Worm (Caenorhabditis elegans) whole organism, young adult: ENCODE data around the gene B0454.26.
A peak's percentile ranks its signal among the peaks of the same experiment; 100 is the strongest.

Source experiments
- F33H1.4 ChIP-seq: fragments of 200-800 bp; sonication (Bioruptor generic); IDR thresholded peaks from 2 replicates; pipeline ENCODE4 v1.3.6; 2022; ENCODE audit warnings: missing genetic modification reagents, missing genetic modification characterization, missing compliant biosample characterization
- Y53G8AR.9 ChIP-seq: fragments of 200-800 bp; sonication (Bioruptor generic); conservative IDR thresholded peaks from 2 replicates; pipeline ENCODE4 v1.3.6; 2022; ENCODE audit warnings: missing genetic modification reagents, missing genetic modification characterization, missing compliant biosample characterization
- akir-1 ChIP-seq: fragments of 200-800 bp; sonication (Bioruptor generic); optimal IDR thresholded peaks from 2 replicates; lab custom pipeline; 2018; ENCODE audit warnings: mild to moderate bottlenecking, missing genetic modification characterization, moderate library complexity, missing compliant biosample characterization
- aptf-2 ChIP-seq: fragments of 200-800 bp; sonication (Bioruptor generic); conservative IDR thresholded peaks from 2 replicates; pipeline ENCODE4 v1.3.6; 2022; ENCODE audit warnings: missing genetic modification reagents, missing genetic modification characterization, missing compliant biosample characterization
- aptf-3 ChIP-seq: fragments of 200-800 bp; sonication (Bioruptor generic); IDR thresholded peaks from 2 replicates; pipeline ENCODE4 v1.3.6; 2022; ENCODE audit warnings: missing genetic modification characterization, missing compliant biosample characterization
- atf-7 ChIP-seq: sonication (generic microtip); optimal IDR thresholded peaks from 2 replicates; lab custom pipeline; 2017; ENCODE audit warnings: mild to moderate bottlenecking, missing genetic modification characterization, missing compliant biosample characterization
- athp-1 ChIP-seq: sonication (generic microtip); optimal IDR thresholded peaks from 2 replicates; lab custom pipeline; 2017; ENCODE audit warnings: mild to moderate bottlenecking, missing genetic modification characterization, missing compliant biosample characterization
- attf-3 ChIP-seq: fragments of 200-800 bp; sonication (Bioruptor generic); conservative IDR thresholded peaks from 2 replicates; pipeline ENCODE4 v1.3.6; 2022; ENCODE audit warnings: missing genetic modification reagents, missing genetic modification characterization, missing compliant biosample characterization
- bed-2 ChIP-seq: fragments of 200-800 bp; sonication (Bioruptor generic); IDR thresholded peaks from 2 replicates; pipeline ENCODE4 v1.3.6; 2022; ENCODE audit warnings: missing genetic modification reagents, missing genetic modification characterization, missing compliant biosample characterization
- chd-7 ChIP-seq: sonication (generic microtip); optimal IDR thresholded peaks from 2 replicates; lab custom pipeline; 2016; ENCODE audit warnings: mild to moderate bottlenecking, missing genetic modification characterization, moderate library complexity, missing compliant biosample characterization
- dox-1 ChIP-seq: fragments of 200-800 bp; sonication (Bioruptor generic); IDR thresholded peaks from 2 replicates; pipeline ENCODE4 v1.3.6; 2022; ENCODE audit warnings: missing genetic modification reagents, missing genetic modification characterization, missing compliant biosample characterization
- efl-1 ChIP-seq: fragments of 150-350 bp; optimal IDR thresholded peaks from 2 replicates; lab custom pipeline; 2014; ENCODE audit warnings: missing biosample characterization, missing genetic modification reagents, missing genetic modification characterization
- ets-4 ChIP-seq: fragments of 200-800 bp; sonication (Bioruptor generic); optimal IDR thresholded peaks from 2 replicates; lab custom pipeline; 2018; ENCODE audit warnings: mild to moderate bottlenecking, missing genetic modification characterization, missing compliant biosample characterization
- gei-17 ChIP-seq: fragments of 200-800 bp; sonication (Bioruptor generic); optimal IDR thresholded peaks from 2 replicates; lab custom pipeline; 2018; ENCODE audit warnings: mild to moderate bottlenecking, missing genetic modification characterization, missing compliant biosample characterization
- hmg-1.2 ChIP-seq: fragments of 200-800 bp; sonication (Bioruptor generic); IDR thresholded peaks from 2 replicates; pipeline ENCODE4 v1.3.6; 2022; ENCODE audit warnings: missing genetic modification reagents, missing genetic modification characterization, missing compliant biosample characterization
- hrde-1 ChIP-seq: sonication (generic microtip); optimal IDR thresholded peaks from 2 replicates; lab custom pipeline; 2016; ENCODE audit warnings: missing genetic modification characterization, mild to moderate bottlenecking, missing compliant biosample characterization, moderate library complexity, missing genotype, missing genetic modification reagents, borderline replicate concordance
- lin-40 ChIP-seq: sonication (generic microtip); optimal IDR thresholded peaks from 2 replicates; lab custom pipeline; 2016; ENCODE audit warnings: missing genetic modification characterization, mild to moderate bottlenecking, missing compliant biosample characterization, missing genotype, missing genetic modification reagents
- lsy-27 ChIP-seq: sonication (generic microtip); optimal IDR thresholded peaks from 2 replicates; lab custom pipeline; 2017; ENCODE audit warnings: missing genetic modification characterization, mild to moderate bottlenecking, missing compliant biosample characterization, antibody characterized with exemption, missing genotype, borderline replicate concordance; ENCODE audit not compliant: insufficient read depth
- nhr-179 ChIP-seq: sonication (generic microtip); optimal IDR thresholded peaks from 2 replicates; lab custom pipeline; 2016; ENCODE audit warnings: mild to moderate bottlenecking, missing genetic modification characterization, missing compliant biosample characterization
- nhr-90 ChIP-seq: sonication (generic microtip); optimal IDR thresholded peaks from 2 replicates; lab custom pipeline; 2016; ENCODE audit warnings: missing genotype, mild to moderate bottlenecking, missing genetic modification characterization, missing compliant biosample characterization
- pbrm-1 ChIP-seq: fragments of 200-800 bp; sonication (Bioruptor generic); IDR thresholded peaks from 2 replicates; pipeline ENCODE4 v1.3.6; 2022; ENCODE audit warnings: missing genetic modification reagents, missing genetic modification characterization, missing compliant biosample characterization
- rcor-1 ChIP-seq: fragments of 200-800 bp; sonication (Bioruptor generic); IDR thresholded peaks from 2 replicates; pipeline ENCODE4 v1.3.6; 2022; ENCODE audit warnings: missing genetic modification reagents, missing genetic modification characterization, missing compliant biosample characterization
- sdz-38 ChIP-seq: sonication (generic microtip); optimal IDR thresholded peaks from 2 replicates; lab custom pipeline; 2016; ENCODE audit warnings: missing genotype, missing genetic modification characterization, missing compliant biosample characterization
- snpc-1.1 ChIP-seq: sonication (generic microtip); optimal IDR thresholded peaks from 2 replicates; lab custom pipeline; 2017; ENCODE audit warnings: missing genetic modification characterization, mild to moderate bottlenecking, missing compliant biosample characterization, antibody characterized with exemption, moderate library complexity, missing genotype, missing genetic modification reagents; ENCODE audit not compliant: insufficient read depth
- snpc-4 ChIP-seq, 5 experiments: fragments of 150-350 bp in 1 of 5; sonication (generic microtip) in 4 of 5; optimal IDR thresholded peaks; 2 replicates each; lab custom pipeline; 2014 to 2018; ENCODE audit warnings: missing genetic modification characterization in 5 of 5, missing biosample characterization in 3 of 5, antibody characterized with exemption in 2 of 5, mild to moderate bottlenecking in 2 of 5, missing compliant biosample characterization in 2 of 5, missing genotype in 2 of 5, moderate library complexity in 2 of 5, missing genetic modification reagents in 1 of 5
- somi-1 ChIP-seq: fragments of 200-800 bp; sonication (Bioruptor generic); optimal IDR thresholded peaks from 2 replicates; lab custom pipeline; 2018; ENCODE audit warnings: mild to moderate bottlenecking, missing genetic modification characterization, missing compliant biosample characterization
- unc-62 ChIP-seq: fragments of 150-350 bp; optimal IDR thresholded peaks from 2 replicates; lab custom pipeline; 2014; ENCODE audit warnings: missing biosample characterization, missing genetic modification reagents, missing genetic modification characterization
- zfh-2 ChIP-seq: fragments of 200-800 bp; sonication (Bioruptor generic); conservative IDR thresholded peaks from 2 replicates; pipeline ENCODE4 v1.3.6; 2022; ENCODE audit warnings: missing genetic modification reagents, missing genetic modification characterization, missing compliant biosample characterization
- ztf-25 ChIP-seq: fragments of 200-800 bp; sonication (Bioruptor generic); IDR thresholded peaks from 2 replicates; pipeline ENCODE4 v1.3.6; 2022; ENCODE audit warnings: missing genetic modification reagents, missing genetic modification characterization, missing compliant biosample characterization

B0454.26 gene

DNA sequence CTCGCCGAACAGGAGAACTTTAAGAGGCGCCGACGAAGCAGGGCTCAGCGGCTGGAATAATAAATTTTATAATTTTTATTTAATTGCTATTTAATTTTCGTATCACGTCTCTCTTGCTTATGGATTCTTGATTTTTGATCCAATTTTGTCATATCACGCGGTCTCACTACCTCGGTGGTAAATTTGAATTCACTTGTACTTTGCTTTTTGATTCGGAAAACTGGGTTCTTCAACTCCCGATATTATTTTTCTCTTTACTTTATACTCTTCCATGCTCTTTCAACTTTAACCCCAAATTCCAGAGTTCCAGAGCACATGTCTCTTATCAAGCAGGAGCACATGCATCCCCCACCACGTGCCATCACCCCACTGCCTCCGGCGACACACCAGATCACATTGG, 34.7 kb downstream of the B0454.26 start, which contains the start of gene lido-11 (continued):
- no peak for TF ChIP-seq snpc-1.1 (tag; lab: Kevin White, UChicago)

DNA sequence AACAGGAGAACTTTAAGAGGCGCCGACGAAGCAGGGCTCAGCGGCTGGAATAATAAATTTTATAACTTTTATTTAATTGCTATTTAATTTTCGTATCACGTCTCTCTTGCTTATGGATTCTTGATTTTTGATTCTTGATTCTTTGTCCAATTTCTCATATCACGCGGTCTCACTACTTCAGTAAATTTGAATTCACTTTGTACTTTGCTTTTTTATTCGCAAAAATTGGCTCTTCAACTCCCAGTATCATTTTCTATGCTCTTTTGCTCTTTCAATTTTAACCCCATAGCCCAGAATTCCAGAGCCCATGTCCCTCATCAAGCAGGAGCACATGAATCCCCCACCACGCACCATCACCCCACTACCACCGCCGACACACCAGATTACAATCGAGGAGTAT, 36.1 kb downstream of the B0454.26 start, which contains the start of gene lido-10:
Gene lido-10 (plus strand): TSS at position 301 of the 400 bp plus-strand sequence.
- TF ChIP-seq nhr-90 (tag; lab: Kevin White, UChicago) (no peak), dox-1 (GFP tag; lab: Robert Waterston, UW) (no peak), athp-1 (tag; lab: Kevin White, UChicago) (no peak), bed-2 (GFP tag; lab: Robert Waterston, UW) (no peak), attf-3 (no peak), F33H1.4 (GFP tag; lab: Robert Waterston, UW) (no peak), hrde-1 (tag; lab: Kevin White, UChicago) (no peak), lin-40 (tag; lab: Kevin White, UChicago) (no peak), hmg-1.2 (GFP tag; lab: Robert Waterston, UW) (no peak), Y53G8AR.9 (GFP tag; lab: Robert Waterston, UW) (no peak), rcor-1 (GFP tag; lab: Robert Waterston, UW) (no peak), lsy-27 (tag; lab: Kevin White, UChicago) (no peak)
- TF ChIP-seq, all 124 proteins: peak for 0

DNA sequence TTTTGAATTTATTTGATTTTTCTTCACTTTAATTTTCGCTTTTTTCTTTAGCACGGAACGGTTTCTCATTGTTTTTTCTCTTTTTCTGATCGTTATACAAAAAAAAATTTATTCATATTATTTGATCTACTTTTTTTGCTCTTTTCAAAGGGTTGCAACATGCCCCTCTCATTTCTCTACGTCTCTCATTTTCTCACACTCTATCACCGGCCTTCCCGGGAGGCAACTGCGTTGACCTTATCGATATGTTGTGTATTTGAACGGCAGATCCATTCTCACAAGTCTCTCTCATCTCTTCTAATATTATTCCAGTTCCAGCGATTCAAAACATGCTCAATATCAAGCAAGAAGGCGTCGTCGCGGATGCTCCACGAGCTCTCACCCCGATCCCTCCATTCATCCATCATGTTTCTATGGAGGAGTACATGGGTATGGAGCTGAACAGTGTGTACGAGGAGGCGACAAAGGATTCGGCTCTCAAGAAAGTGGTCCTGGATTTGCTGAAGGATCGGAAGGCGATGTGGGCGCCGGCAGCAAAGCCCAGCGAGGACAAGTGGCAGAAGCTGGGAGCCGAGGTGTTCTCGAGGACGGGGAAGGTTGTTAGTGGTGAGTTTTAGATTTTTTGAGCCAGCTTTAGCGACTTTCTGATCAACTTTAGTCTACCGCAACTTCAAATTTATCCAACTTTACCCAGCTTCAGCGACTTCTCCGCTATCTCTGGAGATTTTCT, 37.7 kb downstream of the B0454.26 start, which contains the start of gene lido-9:
Gene lido-9 (plus strand): TSS at position 234 of the 730 bp plus-strand sequence.
- TF ChIP-seq aptf-2 (GFP tag; lab: Robert Waterston, UW) (peak; percentile 95), hmg-1.2 (GFP tag; lab: Robert Waterston, UW) (peak; percentile 62), somi-1 (GFP tag; lab: Kevin White, UChicago) (no peak), ets-4 (no peak), gei-17 (no peak), akir-1 (GFP tag; lab: Kevin White, UChicago) (no peak), ztf-25 (no peak), Y53G8AR.9 (GFP tag; lab: Robert Waterston, UW) (0 out of 2 replicates have a peak, but pooled peaks have one; percentile 34), pbrm-1 (GFP tag; lab: Robert Waterston, UW) (no peak), nhr-179 (tag; lab: Kevin White, UChicago) (no peak), aptf-3 (GFP tag; lab: Robert Waterston, UW) (0 out of 2 replicates have a peak, but pooled peaks have one; percentile 21), F33H1.4 (GFP tag; lab: Robert Waterston, UW) (no peak), unc-62 (GFP tag; lab: Kevin White, UChicago) (no peak), snpc-4 (GFP tag; optimal IDR thresholded peaks at IDR 0.05; lab: Kevin White, UChicago) (no peak), snpc-4 (tag; optimal IDR thresholded peaks at IDR 0.05; lab: Kevin White, UChicago) (no peak), zfh-2 (GFP tag; lab: Robert Waterston, UW) (peak; percentile 71), sdz-38 (tag; lab: Kevin White, UChicago) (no peak), efl-1 (GFP tag; lab: Kevin White, UChicago) (peak; percentile 34), chd-7 (no peak)

DNA sequence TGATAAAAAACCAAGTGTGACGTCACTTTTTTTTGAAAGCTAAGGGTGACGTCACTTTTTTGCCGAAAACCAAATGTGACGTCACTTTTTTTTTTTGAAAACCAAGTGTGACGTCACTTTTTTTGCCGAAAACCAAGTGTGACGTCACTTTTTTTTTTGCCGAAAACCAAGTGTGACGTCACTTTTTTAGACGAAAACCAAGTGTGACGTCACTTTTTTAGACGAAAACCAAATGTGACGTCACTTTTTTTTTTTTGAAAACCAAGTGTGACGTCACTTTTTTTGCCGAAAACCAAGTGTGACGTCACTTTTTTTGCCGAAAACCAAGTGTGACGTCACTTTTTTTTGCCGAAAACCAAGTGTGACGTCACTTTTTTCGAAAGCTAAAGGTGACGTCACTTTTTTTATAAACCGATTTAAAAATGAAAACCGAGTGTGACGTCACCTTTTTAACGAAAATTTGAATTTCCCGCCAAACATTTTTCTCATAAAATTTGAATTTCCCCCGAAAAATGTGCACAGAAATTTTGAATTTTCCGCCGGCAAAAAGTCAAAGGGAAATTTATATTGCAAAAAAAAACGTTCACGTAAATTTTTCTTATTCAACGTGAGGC, 40.4 kb downstream of the B0454.26 start:
- TF ChIP-seq atf-7 = peak; percentile 94
- no peak for TF ChIP-seq rcor-1 (GFP tag; lab: Robert Waterston, UW)
- TF ChIP-seq, all 124 proteins: peak for 1
